Worm (Caenorhabditis elegans) whole organism, L2 larva: ENCODE measurements around the gene lido-16.

Experiments used
- blmp-1 ChIP-seq: sonication (generic microtip); optimal IDR thresholded peaks from 2 replicates; lab custom pipeline; 2017; ENCODE audit warnings: missing genetic modification characterization, mild to moderate bottlenecking, missing compliant biosample characterization, antibody characterized with exemption, moderate library complexity; ENCODE audit not compliant: insufficient read depth
- elt-1 ChIP-seq: fragments of 150-350 bp; optimal IDR thresholded peaks from 2 replicates; lab custom pipeline; 2014; ENCODE audit warnings: missing biosample characterization, missing genetic modification characterization
- nhr-237 ChIP-seq: fragments of 150-350 bp; optimal IDR thresholded peaks from 2 replicates; lab custom pipeline; 2014; ENCODE audit warnings: missing biosample characterization, missing genetic modification characterization
- snpc-4 ChIP-seq: fragments of 150-350 bp; optimal IDR thresholded peaks from 2 replicates; lab custom pipeline; 2014; ENCODE audit warnings: missing biosample characterization, missing genetic modification characterization
- zag-1 ChIP-seq: fragments of 150-350 bp; optimal IDR thresholded peaks from 2 replicates; lab custom pipeline; 2014; ENCODE audit warnings: missing biosample characterization, missing genetic modification characterization
- ztf-4 ChIP-seq: fragments of 150-350 bp; optimal IDR thresholded peaks from 2 replicates; lab custom pipeline; 2014; ENCODE audit warnings: missing biosample characterization, missing genetic modification characterization

- TF ChIP-seq zag-1 (tag; lab: Kevin White, UChicago) (no peak), blmp-1 (tag; lab: Kevin White, UChicago) (no peak), elt-1 (tag; lab: Kevin White, UChicago) (no peak), ztf-4 (tag; lab: Kevin White, UChicago) (no peak), snpc-4 (no peak), nhr-237 (tag; lab: Kevin White, UChicago) (no peak)
Observed at ce11 chrII:6531940-6532339, 47.2 kb upstream of the lido-16 start, which contains the start of gene abcx-1.
